Worm (Caenorhabditis elegans): ENCODE measurements around the gene nhr-229.

- TF ChIP-seq ztf-23 (GFP tag; IDR thresholded peaks at IDR 0.05) (no peak), cog-1 (tag; optimal IDR thresholded peaks at IDR 0.05) (no peak), ztf-29 (GFP tag; IDR thresholded peaks at IDR 0.05) (no peak), flt-1 (GFP tag; IDR thresholded peaks at IDR 0.05) (no peak), klf-2 (GFP tag; conservative IDR thresholded peaks at IDR 0.05) (no peak), tab-1 (GFP tag; IDR thresholded peaks at IDR 0.05) (no peak)
Observed at ce11 chrIV:16988397-16988796, 42.0 kb downstream of the nhr-229 start, which contains the start of gene nccd-1.

Data from whole organism, midembryonic.